Worm (Caenorhabditis elegans) whole organism, L3 larva: ENCODE results near the gene Y51H7C.12.
"Not testable (repeated sequence)": the region's sequence is repeated elsewhere in the genome, so short reads cannot be mapped to it uniquely, and the experiment has no call there.

ENCODE experiments used
- ZK546.5 ChIP-seq: sonication (generic microtip); optimal IDR thresholded peaks from 2 replicates; lab custom pipeline; 2017; ENCODE audit warnings: missing biosample characterization, missing genetic modification characterization
- ceh-9 ChIP-seq: sonication (generic microtip); optimal IDR thresholded peaks from 2 replicates; lab custom pipeline; 2018; ENCODE audit warnings: missing biosample characterization, missing genetic modification characterization
- nhr-23 ChIP-seq: fragments of 150-350 bp; optimal IDR thresholded peaks from 2 replicates; lab custom pipeline; 2014; ENCODE audit warnings: missing biosample characterization, missing genetic modification reagents, missing genetic modification characterization
- nhr-28 ChIP-seq: fragments of 150-350 bp; optimal IDR thresholded peaks from 2 replicates; lab custom pipeline; 2014; ENCODE audit warnings: missing biosample characterization, missing genetic modification characterization
- pqm-1 ChIP-seq: fragments of 150-350 bp; optimal IDR thresholded peaks from 2 replicates; lab custom pipeline; 2017; ENCODE audit warnings: missing biosample characterization, missing genetic modification characterization, inconsistent platforms
- unc-62 ChIP-seq: fragments of 150-350 bp; sonication (generic microtip); optimal IDR thresholded peaks from 4 replicates; lab custom pipeline; 2014; ENCODE audit warnings: missing biosample characterization, missing genetic modification reagents, missing genetic modification characterization

DNA sequence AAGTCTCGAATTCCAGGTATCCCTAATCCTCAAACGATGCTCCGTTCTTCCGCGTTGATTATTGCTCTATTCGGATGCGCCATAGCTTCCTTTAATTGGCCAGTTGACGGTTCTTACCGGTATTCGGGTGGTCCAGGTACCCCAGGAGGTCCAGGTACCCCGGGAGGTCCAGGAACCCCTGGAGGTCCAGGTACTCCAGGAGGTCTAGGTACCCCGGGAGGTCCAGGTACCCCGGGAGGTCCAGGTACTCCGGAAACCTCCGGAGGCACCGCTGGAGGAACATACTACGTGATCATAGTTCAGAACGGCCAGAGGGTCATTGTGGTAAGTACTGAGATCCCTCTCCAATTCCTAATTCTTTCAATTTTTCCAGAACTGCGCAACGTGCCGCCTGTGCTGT is 21.2 kb upstream of the Y51H7C.12 start, which contains the start of gene Y51H7C.1:
- not testable (repeated sequence) for TF ChIP-seq nhr-23 (tag; lab: Kevin White, UChicago); unc-62 (GFP tag; lab: Kevin White, UChicago); pqm-1 (tag; lab: Kevin White, UChicago); ZK546.5; ceh-9 (tag; lab: Kevin White, UChicago); nhr-28 (tag; lab: Kevin White, UChicago)
